Worm (Caenorhabditis elegans) whole organism, L3 larva: Measurements from ENCODE around the gene rpl-38.

Source experiments
- R02D3.7 ChIP-seq: fragments of 150-350 bp; optimal IDR thresholded peaks from 2 replicates; lab custom pipeline; 2014; ENCODE audit warnings: missing biosample characterization, missing genetic modification characterization
- egl-27 ChIP-seq: sonication (generic microtip); optimal IDR thresholded peaks from 4 replicates; lab custom pipeline; 2017; ENCODE audit warnings: missing biosample characterization, missing genetic modification reagents, missing genetic modification characterization
- lin-39 ChIP-seq: fragments of 150-350 bp; optimal IDR thresholded peaks from 2 replicates; lab custom pipeline; 2018; ENCODE audit warnings: missing biosample characterization, missing genetic modification reagents, missing genetic modification characterization
- mdl-1 ChIP-seq: fragments of 150-350 bp; optimal IDR thresholded peaks from 2 replicates; lab custom pipeline; 2014; ENCODE audit warnings: missing biosample characterization, missing genetic modification characterization
- nfya-1 ChIP-seq: sonication (generic microtip); optimal IDR thresholded peaks from 2 replicates; lab custom pipeline; 2017; ENCODE audit warnings: missing genetic modification characterization, mild to moderate bottlenecking, missing compliant biosample characterization, antibody characterized with exemption, moderate library complexity; ENCODE audit not compliant: insufficient read depth
- nhr-67 ChIP-seq: fragments of 150-350 bp; optimal IDR thresholded peaks from 2 replicates; lab custom pipeline; 2014; ENCODE audit warnings: missing biosample characterization, missing genetic modification characterization
- nhr-77 ChIP-seq: fragments of 150-350 bp; optimal IDR thresholded peaks from 2 replicates; lab custom pipeline; 2014; ENCODE audit warnings: missing biosample characterization, missing genetic modification characterization
- pqm-1 ChIP-seq: fragments of 150-350 bp; optimal IDR thresholded peaks from 2 replicates; lab custom pipeline; 2017; ENCODE audit warnings: missing biosample characterization, missing genetic modification characterization, inconsistent platforms
- unc-39 ChIP-seq: sonication (generic microtip); optimal IDR thresholded peaks from 4 replicates; lab custom pipeline; 2017; ENCODE audit warnings: missing biosample characterization, missing genetic modification characterization

ce11 chrV:15559047-15559446, 47.1 kb downstream of the rpl-38 start, which contains the start of gene acr-18:
- no peak for TF ChIP-seq lin-39
- TF ChIP-seq egl-27 (tag; lab: Kevin White, UChicago), result no peak
- no peak for TF ChIP-seq nfya-1 (tag; lab: Kevin White, UChicago)
- no peak for TF ChIP-seq nhr-67 (tag; lab: Kevin White, UChicago)
- no peak for TF ChIP-seq pqm-1 (tag; lab: Kevin White, UChicago)
- no peak for TF ChIP-seq R02D3.7 (tag; lab: Kevin White, UChicago)
- no peak for TF ChIP-seq mdl-1 (tag; lab: Kevin White, UChicago)
- TF ChIP-seq unc-39 (tag; lab: Kevin White, UChicago), result no peak
- TF ChIP-seq nhr-77 (tag; lab: Kevin White, UChicago), result no peak
